Worm (Caenorhabditis elegans): ENCODE results near the gene F21C10.4.

F21C10.4 gene

ce11 chrV:9159146-9159717 lies 32.8 kb downstream of the F21C10.4 start:
- peak; percentile 82 for TF ChIP-seq T26A8.4 (GFP tag; IDR thresholded peaks at IDR 0.05)
- TF ChIP-seq mep-1 (tag; optimal IDR thresholded peaks at IDR 0.05), result peak; percentile 27
- peak; percentile 74; the same call in 1 of the 2 replicates for TF ChIP-seq zfp-3 (GFP tag; conservative IDR thresholded peaks at IDR 0.05)
- peak; percentile 79 for TF ChIP-seq ama-1 (optimal IDR thresholded peaks at IDR 0.05)

DNA sequence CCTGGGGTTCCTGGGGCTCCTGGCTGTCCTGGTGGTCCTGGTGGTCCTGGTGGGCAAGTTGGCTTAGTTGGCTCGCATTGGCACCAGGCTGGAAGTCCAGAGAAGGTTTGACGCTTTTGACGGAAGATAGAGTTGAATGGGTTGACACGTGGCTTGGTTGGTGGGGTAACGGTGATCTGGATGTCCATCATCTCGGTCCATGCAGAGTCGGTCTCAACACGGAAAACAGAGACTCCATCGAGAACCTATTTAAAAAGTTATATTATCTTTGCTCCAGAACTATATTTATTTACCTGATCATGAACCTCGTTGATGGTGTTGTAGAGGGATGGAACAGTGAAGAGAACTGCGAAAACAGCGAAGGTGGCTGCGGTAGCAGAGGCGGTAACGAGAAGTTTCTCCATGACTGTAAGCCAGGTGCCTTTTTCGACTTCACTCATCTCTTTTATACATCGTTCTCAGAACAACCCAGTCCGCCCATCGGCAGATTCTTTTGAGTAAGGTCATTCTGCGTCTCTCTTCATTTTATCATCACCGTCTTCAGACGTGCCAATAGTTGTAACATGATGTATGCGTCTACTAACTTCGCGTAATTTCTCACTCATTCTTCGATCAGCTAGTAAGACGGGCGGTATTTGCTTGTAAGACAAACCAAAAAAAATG lies 33.9 kb downstream of the F21C10.4 start, which contains the start of gene col-144:
TSS of gene col-144 (minus strand) at position 419 of the 663 bp plus-strand sequence.
- peak; percentile 86 for TF ChIP-seq set-16 (GFP tag; IDR thresholded peaks at IDR 0.05)
- TF ChIP-seq hlh-30 (tag; optimal IDR thresholded peaks at IDR 0.05; ENCODE audit: insufficient read depth), result peak; percentile 41
- no peak for TF ChIP-seq ceh-44 (GFP tag; IDR thresholded peaks at IDR 0.05)
- TF ChIP-seq T26A8.4 (GFP tag; IDR thresholded peaks at IDR 0.05), result peak; percentile 78
- TF ChIP-seq hlh-11 (tag; optimal IDR thresholded peaks at IDR 0.05), result peak; percentile 40
- 0 out of 2 replicates have a peak, but pooled peaks have one; percentile 16 for TF ChIP-seq egl-43 (GFP tag; IDR thresholded peaks at IDR 0.05)
- TF ChIP-seq nhr-28 (tag; optimal IDR thresholded peaks at IDR 0.05), result peak; percentile 63
- TF ChIP-seq ama-1 (optimal IDR thresholded peaks at IDR 0.05), result peak; percentile 83
- peak; percentile 95 for TF ChIP-seq aha-1 (tag)
- peak; percentile 19 for TF ChIP-seq mxl-3 (GFP tag; optimal IDR thresholded peaks at IDR 0.05)
- TF ChIP-seq madf-5 (GFP tag; IDR thresholded peaks at IDR 0.05), result 0 out of 4 replicates have a peak, but pooled peaks of 1 of the 2 experiments have one; percentile 61
- TF ChIP-seq zfp-3 (GFP tag; conservative IDR thresholded peaks at IDR 0.05), result peak; percentile 32; the same call in 1 of the 2 replicates
- no peak for TF ChIP-seq mdt-29 (GFP tag; IDR thresholded peaks at IDR 0.05)
- no peak for TF ChIP-seq nhr-6 (tag; optimal IDR thresholded peaks at IDR 0.05)
- no peak for TF ChIP-seq vab-7 (GFP tag; IDR thresholded peaks at IDR 0.05)
- peak in 1 of 2 experiments; percentile 17 for TF ChIP-seq unc-62 (GFP tag; optimal IDR thresholded peaks at IDR 0.05 in 1 of 2)
- TF ChIP-seq unc-62 (tag; optimal IDR thresholded peaks at IDR 0.05), result no peak
- no peak for TF ChIP-seq spr-3 (GFP tag; optimal IDR thresholded peaks at IDR 0.05)
- TF ChIP-seq nhr-25 (tag; optimal IDR thresholded peaks at IDR 0.05; ENCODE audit: borderline replicate concordance, insufficient read depth), result peak; percentile 63
- TF ChIP-seq cey-2 (tag; optimal IDR thresholded peaks at IDR 0.05; ENCODE audit: borderline replicate concordance, insufficient read depth), result peak; percentile 9

- TF ChIP-seq dmd-6 (GFP tag; IDR thresholded peaks at IDR 0.05) (no peak), set-16 (GFP tag; IDR thresholded peaks at IDR 0.05) (peak; percentile 96), T26A8.4 (GFP tag; IDR thresholded peaks at IDR 0.05) (0 out of 2 replicates have a peak, but pooled peaks have one; percentile 43), F10B5.3 (tag; optimal IDR thresholded peaks at IDR 0.05) (no peak), egl-43 (GFP tag; IDR thresholded peaks at IDR 0.05) (0 out of 2 replicates have a peak, but pooled peaks have one; percentile 32), ceh-28 (tag; optimal IDR thresholded peaks at IDR 0.05) (no peak)
Observed at ce11 chrV:9162118-9162729, 35.8 kb downstream of the F21C10.4 start.

- TF ChIP-seq ztf-11 (tag; optimal IDR thresholded peaks at IDR 0.05), result no peak
Observed at ce11 chrV:9162955-9163468, 36.6 kb downstream of the F21C10.4 start, which contains the start of gene col-145. Gene col-145, minus strand, starts transcription at chrV:9163005.

DNA sequence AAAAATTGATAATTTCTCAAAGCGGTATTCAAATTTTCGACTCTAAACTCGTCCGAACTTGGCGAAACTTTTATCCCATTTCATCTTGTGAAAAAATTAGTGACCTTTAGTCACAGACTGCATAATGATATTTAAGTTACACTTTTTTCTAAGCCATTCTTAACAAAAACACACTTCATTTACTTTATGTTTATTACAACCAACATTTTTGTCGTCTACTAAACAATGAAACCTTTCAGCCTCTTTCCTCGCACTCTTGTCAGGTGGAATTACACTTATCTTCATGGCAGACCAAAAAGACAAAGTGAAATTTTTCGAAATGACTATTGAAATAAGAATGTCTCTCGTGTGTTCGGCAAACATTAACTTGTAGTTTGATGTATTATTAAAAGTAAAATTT lies 37.5 kb downstream of the F21C10.4 start:
- TF ChIP-seq ama-1 (optimal IDR thresholded peaks at IDR 0.05) (peak; percentile 98), mep-1 (tag; optimal IDR thresholded peaks at IDR 0.05) (peak; percentile 39), T26A8.4 (GFP tag; IDR thresholded peaks at IDR 0.05) (0 out of 2 replicates have a peak, but pooled peaks have one; percentile 52), F10B5.3 (tag; optimal IDR thresholded peaks at IDR 0.05) (no peak), fos-1 (tag; optimal IDR thresholded peaks at IDR 0.05) (no peak), hif-1 (tag; optimal IDR thresholded peaks at IDR 0.05) (no peak), lin-13 (GFP tag; optimal IDR thresholded peaks at IDR 0.05) (no peak), mes-2 (tag; optimal IDR thresholded peaks at IDR 0.05; ENCODE audit: poor library complexity, severe bottlenecking) (peak; percentile 35), unc-62 (GFP tag; optimal IDR thresholded peaks at IDR 0.05 in 1 of 2) (peak in 1 of 2 experiments; percentile 24), unc-62 (tag; optimal IDR thresholded peaks at IDR 0.05) (no peak)
